Worm (Caenorhabditis elegans) whole organism, L4/young adult: ENCODE data around the gene srv-1.

ENCODE experiments used
- dao-5 ChIP-seq: sonication (generic microtip); optimal IDR thresholded peaks from 2 replicates; lab custom pipeline; 2016; ENCODE audit warnings: missing genotype, missing genetic modification characterization, moderate library complexity, missing compliant biosample characterization
- him-1 ChIP-seq: sonication (generic microtip); optimal IDR thresholded peaks from 2 replicates; lab custom pipeline; 2016; ENCODE audit warnings: missing genotype, missing genetic modification reagents, missing genetic modification characterization, missing compliant biosample characterization

DNA sequence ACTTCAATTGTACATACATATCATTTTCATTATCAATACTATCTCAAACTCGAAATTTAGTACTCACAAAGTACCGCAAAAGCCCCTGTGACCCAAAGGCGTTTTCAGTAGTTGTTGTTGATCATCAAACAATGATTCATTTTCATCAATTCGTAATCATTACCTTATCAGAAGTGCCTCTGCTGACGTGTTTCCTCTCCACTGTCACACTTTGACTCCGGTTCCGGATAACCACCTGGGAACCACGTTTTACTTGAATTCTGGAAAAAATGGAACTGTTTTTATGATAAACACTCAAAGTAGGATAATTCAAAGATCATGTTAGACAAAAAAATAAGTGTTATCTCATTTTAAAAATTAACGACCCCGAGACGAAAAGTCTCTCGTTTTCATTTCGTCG, 32.1 kb upstream of the srv-1 start:
- no peak for TF ChIP-seq him-1 (tag; lab: Kevin White, UChicago)
- no peak for TF ChIP-seq dao-5 (tag; lab: Kevin White, UChicago)
